Worm (Caenorhabditis elegans) whole organism, young adult: Measurements from ENCODE around the gene clec-233.

Experiments used
- B0019.2 ChIP-seq: fragments of 200-800 bp; sonication (Bioruptor generic); conservative IDR thresholded peaks from 2 replicates; pipeline ENCODE4 v1.3.6; 2022; ENCODE audit warnings: missing genetic modification reagents, missing genetic modification characterization, missing compliant biosample characterization
- C17E4.6 ChIP-seq: fragments of 200-800 bp; sonication (Bioruptor generic); IDR thresholded peaks from 2 replicates; pipeline ENCODE4 v1.3.6; 2022; ENCODE audit warnings: missing genetic modification reagents, missing genetic modification characterization, missing compliant biosample characterization
- F52B5.7 ChIP-seq: sonication (generic microtip); optimal IDR thresholded peaks from 2 replicates; lab custom pipeline; 2016; ENCODE audit warnings: mild to moderate bottlenecking, missing genetic modification characterization, missing compliant biosample characterization
- dpl-1 ChIP-seq: fragments of 150-350 bp; optimal IDR thresholded peaks from 2 replicates; lab custom pipeline; 2014; ENCODE audit warnings: missing biosample characterization, missing genetic modification reagents, missing genetic modification characterization
- egl-44 ChIP-seq: fragments of 200-800 bp; sonication (Bioruptor generic); IDR thresholded peaks from 2 replicates; pipeline ENCODE4 v1.3.6; 2022; ENCODE audit warnings: missing genetic modification reagents, missing genetic modification characterization, missing compliant biosample characterization
- ets-4 ChIP-seq: fragments of 200-800 bp; sonication (Bioruptor generic); optimal IDR thresholded peaks from 2 replicates; lab custom pipeline; 2018; ENCODE audit warnings: mild to moderate bottlenecking, missing genetic modification characterization, missing compliant biosample characterization
- hmg-1.2 ChIP-seq: fragments of 200-800 bp; sonication (Bioruptor generic); IDR thresholded peaks from 2 replicates; pipeline ENCODE4 v1.3.6; 2022; ENCODE audit warnings: missing genetic modification reagents, missing genetic modification characterization, missing compliant biosample characterization
- snpc-1.3 ChIP-seq: sonication (generic microtip); optimal IDR thresholded peaks from 2 replicates; lab custom pipeline; 2017; ENCODE audit warnings: missing genetic modification characterization, mild to moderate bottlenecking, missing compliant biosample characterization, antibody characterized with exemption, moderate library complexity, missing genotype, missing genetic modification reagents; ENCODE audit not compliant: insufficient read depth
- snpc-4 ChIP-seq, 5 experiments: fragments of 150-350 bp in 1 of 5; sonication (generic microtip) in 4 of 5; optimal IDR thresholded peaks; 2 replicates each; lab custom pipeline; 2014 to 2018; ENCODE audit warnings: missing genetic modification characterization in 5 of 5, missing biosample characterization in 3 of 5, antibody characterized with exemption in 2 of 5, mild to moderate bottlenecking in 2 of 5, missing compliant biosample characterization in 2 of 5, missing genotype in 2 of 5, moderate library complexity in 2 of 5, missing genetic modification reagents in 1 of 5
- ztf-3 ChIP-seq: fragments of 200-800 bp; sonication (Bioruptor generic); optimal IDR thresholded peaks from 2 replicates; lab custom pipeline; 2018; ENCODE audit warnings: mild to moderate bottlenecking, missing genetic modification characterization, missing compliant biosample characterization

DNA sequence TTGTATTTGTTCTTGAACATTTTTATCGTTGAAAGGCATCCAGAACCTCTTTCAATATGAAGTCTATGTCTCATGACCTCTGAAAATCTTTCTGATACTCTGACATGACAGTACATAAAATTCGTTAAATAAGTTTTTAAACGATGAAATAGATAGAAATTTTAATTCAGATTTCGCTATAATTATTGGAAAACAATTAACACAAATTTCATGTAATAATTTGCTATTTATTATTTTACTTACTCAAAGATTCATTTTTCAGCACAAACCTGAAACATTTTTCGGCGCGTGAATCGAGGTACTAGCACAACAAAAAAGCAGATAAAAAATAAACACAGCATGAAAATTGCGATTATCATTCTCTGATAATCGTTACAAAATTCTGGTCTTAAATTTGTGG lies 32.8 kb downstream of the clec-233 start, which contains the start of gene T13F3.4:
- no peak for TF ChIP-seq ets-4 (GFP tag; lab: Kevin White, UChicago)
- no peak for TF ChIP-seq snpc-1.3 (tag; lab: Kevin White, UChicago)
- no peak for TF ChIP-seq hmg-1.2 (GFP tag; lab: Robert Waterston, UW)
- TF ChIP-seq ztf-3 (GFP tag; lab: Kevin White, UChicago): no peak
- no peak for TF ChIP-seq C17E4.6
- no peak for TF ChIP-seq F52B5.7 (tag; lab: Kevin White, UChicago)
- TF ChIP-seq snpc-4 (GFP tag; optimal IDR thresholded peaks at IDR 0.05; lab: Kevin White, UChicago): no peak
- no peak for TF ChIP-seq snpc-4 (tag; optimal IDR thresholded peaks at IDR 0.05; lab: Kevin White, UChicago)
- TF ChIP-seq egl-44 (GFP tag; lab: Robert Waterston, UW): no peak
- no peak for TF ChIP-seq B0019.2 (GFP tag; lab: Robert Waterston, UW)
- no peak for TF ChIP-seq dpl-1
